Worm (Caenorhabditis elegans) whole organism, late embryonic: ENCODE results near the gene npp-3.

Source experiments
- eyg-1 ChIP-seq: sonication (generic microtip); optimal IDR thresholded peaks from 2 replicates; lab custom pipeline; 2016; ENCODE audit warnings: missing genotype, missing genetic modification characterization, missing compliant biosample characterization
- hlh-30 ChIP-seq: sonication (generic microtip); optimal IDR thresholded peaks from 2 replicates; lab custom pipeline; 2017; ENCODE audit warnings: antibody characterized with exemption, missing genetic modification characterization, missing compliant biosample characterization; ENCODE audit not compliant: insufficient read depth
- lin-11 ChIP-seq: fragments of 200-800 bp; sonication (Bioruptor generic); optimal IDR thresholded peaks from 2 replicates; lab custom pipeline; 2018; ENCODE audit warnings: mild to moderate bottlenecking, missing genetic modification characterization, missing compliant biosample characterization
- nhr-11 ChIP-seq: fragments of 150-350 bp; optimal IDR thresholded peaks from 2 replicates; lab custom pipeline; 2014; ENCODE audit warnings: missing biosample characterization, missing genetic modification characterization
- ref-2 ChIP-seq: sonication (generic microtip); optimal IDR thresholded peaks from 2 replicates; lab custom pipeline; 2016; ENCODE audit warnings: missing genetic modification characterization, missing compliant biosample characterization
- sox-2 ChIP-seq: fragments of 200-800 bp; sonication (Bioruptor generic); IDR thresholded peaks from 2 replicates; pipeline ENCODE4 v1.3.6; 2022; ENCODE audit warnings: missing genetic modification reagents, missing genetic modification characterization, missing compliant biosample characterization
- unc-86 ChIP-seq: sonication (generic microtip); optimal IDR thresholded peaks from 2 replicates; lab custom pipeline; 2016; ENCODE audit warnings: missing genetic modification characterization, missing compliant biosample characterization

DNA sequence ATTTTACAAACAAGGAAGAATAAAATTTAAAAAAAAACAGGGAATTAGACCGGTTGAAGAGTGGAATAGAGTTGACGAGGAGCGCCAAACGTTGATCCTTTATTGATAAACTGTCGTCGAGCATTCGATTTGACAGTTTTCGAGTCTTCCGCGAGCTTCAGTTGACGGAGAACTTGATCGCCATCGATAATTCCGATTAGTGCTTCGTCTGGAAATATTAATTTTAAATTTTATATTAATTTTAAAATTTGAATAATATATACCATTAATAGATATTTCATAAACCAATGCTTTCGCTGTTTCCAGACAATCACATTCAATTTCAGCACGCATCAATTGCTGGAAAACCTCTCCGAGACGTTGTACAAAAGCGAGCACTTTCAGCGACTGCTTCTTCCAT is 8.9 kb downstream of the npp-3 start, which contains the start of gene K12D12.4:
- TF ChIP-seq hlh-30 (tag; lab: Kevin White, UChicago) (no peak), nhr-11 (tag; lab: Kevin White, UChicago) (no peak), eyg-1 (tag; lab: Kevin White, UChicago) (no peak), sox-2 (GFP tag; lab: Robert Waterston, UW) (no peak), unc-86 (tag; lab: Kevin White, UChicago) (no peak), ref-2 (tag; lab: Kevin White, UChicago) (no peak), lin-11 (tag; lab: Kevin White, UChicago) (no peak)
